Worm (Caenorhabditis elegans): ENCODE measurements around the gene C16D2.3.

DNA sequence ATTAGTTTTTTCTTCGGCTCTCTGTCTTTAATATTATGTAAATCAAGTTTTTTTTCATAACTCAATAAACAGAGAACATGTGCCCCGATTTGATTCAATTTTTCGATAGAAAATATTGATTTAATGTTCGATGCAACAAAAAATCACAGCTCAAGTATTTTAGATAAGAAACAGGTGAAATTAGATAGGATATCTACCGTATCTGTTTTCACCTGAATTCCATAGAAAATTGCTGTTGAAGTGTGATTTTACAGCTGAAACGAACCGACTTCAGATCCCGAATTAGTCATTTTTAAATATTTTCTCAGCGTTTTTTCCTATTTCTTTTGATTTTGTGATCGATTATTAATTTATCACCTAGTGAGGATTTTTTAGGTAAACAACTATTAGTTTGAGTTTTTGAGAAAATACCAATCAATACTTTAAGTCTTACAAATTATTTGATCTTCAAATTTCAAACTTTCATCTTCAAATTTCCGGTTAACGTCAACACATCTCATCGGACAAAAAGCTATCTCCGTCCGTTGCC lies 1.3 kb downstream of the C16D2.3 start, which contains the start of gene Y9C2UA.1:
- TF ChIP-seq ztf-29 (GFP tag; IDR thresholded peaks at IDR 0.05) (no peak), med-1 (GFP tag; optimal IDR thresholded peaks at IDR 0.05; ENCODE audit: insufficient read depth) (no peak), flt-1 (GFP tag; IDR thresholded peaks at IDR 0.05) (no peak), tab-1 (GFP tag; IDR thresholded peaks at IDR 0.05) (no peak), klf-2 (GFP tag; conservative IDR thresholded peaks at IDR 0.05) (no peak)
